Worm (Caenorhabditis elegans): ENCODE results near the gene let-70.

Gene let-70

ce11 chrIV:11080823-11081285 is 1.2 kb downstream of the let-70 start, which contains the start of gene atg-7 (continued):
- TF ChIP-seq attf-6 (GFP tag; IDR thresholded peaks at IDR 0.05) (peak; percentile 76; the same call in 1 of the 2 replicates), F55B11.4 (tag; optimal IDR thresholded peaks at IDR 0.05; ENCODE audit: borderline replicate concordance, insufficient read depth) (no peak), gei-17 (GFP tag; optimal IDR thresholded peaks at IDR 0.05) (peak; percentile 4), chd-7 (tag; optimal IDR thresholded peaks at IDR 0.05) (peak; percentile 43), cebp-2 (GFP tag; IDR thresholded peaks at IDR 0.05) (0 out of 2 replicates have a peak, but pooled peaks have one; percentile 29), ztf-22 (GFP tag; optimal IDR thresholded peaks at IDR 0.05) (peak; percentile 35), nfyb-1 (GFP tag; IDR thresholded peaks at IDR 0.05) (peak; percentile 63; the same call in 1 of the 2 replicates), lsl-1 (GFP tag; optimal IDR thresholded peaks at IDR 0.05) (peak; percentile 17), K12H6.12 (tag; optimal IDR thresholded peaks at IDR 0.05) (no peak), Y53F4B.3 (GFP tag; IDR thresholded peaks at IDR 0.05) (no peak), hmg-20 (GFP tag; IDR thresholded peaks at IDR 0.05) (peak; percentile 4; the same call in 1 of the 2 replicates), attf-5 (GFP tag; optimal IDR thresholded peaks at IDR 0.05) (peak; percentile 15), somi-1 (GFP tag; optimal IDR thresholded peaks at IDR 0.05) (peak; percentile 12), atf-7 (tag; optimal IDR thresholded peaks at IDR 0.05) (no peak), lin-54 (GFP tag; optimal IDR thresholded peaks at IDR 0.05) (peak; percentile 43), tbp1 (GFP tag; optimal IDR thresholded peaks at IDR 0.05) (no peak), ekl-4 (GFP tag; IDR thresholded peaks at IDR 0.05) (peak; percentile 78), hlh-12 (tag; optimal IDR thresholded peaks at IDR 0.05) (no peak), snpc-1.3 (tag; optimal IDR thresholded peaks at IDR 0.05; ENCODE audit: insufficient read depth) (peak; percentile 1), F37B4.10 (GFP tag; IDR thresholded peaks at IDR 0.05) (no peak), hlh-26 (GFP tag; conservative IDR thresholded peaks at IDR 0.05) (no peak), hmg-1.2 (GFP tag; IDR thresholded peaks at IDR 0.05) (peak; percentile 34; the same call in 1 of the 2 replicates), tlf-1 (GFP tag; optimal IDR thresholded peaks at IDR 0.05) (peak; percentile 70), die-1 (tag; optimal IDR thresholded peaks at IDR 0.05) (peak; percentile 20), B0336.3 (GFP tag; IDR thresholded peaks at IDR 0.05) (peak; percentile 72), ztf-28 (GFP tag; IDR thresholded peaks at IDR 0.05) (no peak), let-607 (tag; optimal IDR thresholded peaks at IDR 0.05) (peak in 1 of 2 experiments; percentile 31), mcd-1 (GFP tag; IDR thresholded peaks at IDR 0.05) (no peak; the same call in 1 of the 2 replicates), snpc-4 (GFP tag; optimal IDR thresholded peaks at IDR 0.05) (no peak), snpc-4 (tag; optimal IDR thresholded peaks at IDR 0.05) (peak in 2 of 4 experiments; percentile 37 to 41), ceh-27 (GFP tag; optimal IDR thresholded peaks at IDR 0.05) (peak; percentile 36), F23B12.7 (tag; optimal IDR thresholded peaks at IDR 0.05; ENCODE audit: insufficient read depth) (no peak)

ce11 chrIV:11078482-11078881 is 3.6 kb downstream of the let-70 start, which contains the start of gene Y5F2A.4:
Gene Y5F2A.4, minus strand, starts transcription at chrIV:11078582.
- TF ChIP-seq lag-1 (GFP tag; IDR thresholded peaks at IDR 0.05) (no peak), F57A8.1 (GFP tag; optimal IDR thresholded peaks at IDR 0.05) (no peak), B0035.1 (tag; optimal IDR thresholded peaks at IDR 0.05) (no peak), ceh-40 (GFP tag; IDR thresholded peaks at IDR 0.05) (no peak), mxl-1 (tag; optimal IDR thresholded peaks at IDR 0.05) (no peak), rcor-1 (GFP tag; IDR thresholded peaks at IDR 0.05) (no peak), attf-6 (GFP tag; IDR thresholded peaks at IDR 0.05) (no peak), die-1 (tag; optimal IDR thresholded peaks at IDR 0.05) (no peak), bed-1 (GFP tag; IDR thresholded peaks at IDR 0.05) (no peak), ets-4 (GFP tag; optimal IDR thresholded peaks at IDR 0.05) (no peak), pha-4 (tag; optimal IDR thresholded peaks at IDR 0.05) (no peak), tbp1 (GFP tag; optimal IDR thresholded peaks at IDR 0.05) (no peak), ztf-22 (GFP tag; optimal IDR thresholded peaks at IDR 0.05) (no peak)

Data from whole organism, young adult.